Worm (Caenorhabditis elegans) whole organism, late embryonic: ENCODE results near the gene Y51A2D.8.

ENCODE experiments used
- nfya-1 ChIP-seq: sonication (generic microtip); optimal IDR thresholded peaks from 2 replicates; lab custom pipeline; 2017; ENCODE audit warnings: missing genetic modification characterization, mild to moderate bottlenecking, missing compliant biosample characterization, antibody characterized with exemption, moderate library complexity
- pqm-1 ChIP-seq: sonication (generic microtip); optimal IDR thresholded peaks from 2 replicates; lab custom pipeline; 2016; ENCODE audit warnings: missing genetic modification characterization, missing compliant biosample characterization
- ref-2 ChIP-seq: sonication (generic microtip); optimal IDR thresholded peaks from 2 replicates; lab custom pipeline; 2016; ENCODE audit warnings: missing genetic modification characterization, missing compliant biosample characterization
- tbx-2 ChIP-seq: sonication (generic microtip); optimal IDR thresholded peaks from 2 replicates; lab custom pipeline; 2016; ENCODE audit warnings: missing genetic modification characterization, missing compliant biosample characterization

- TF ChIP-seq tbx-2 (tag; lab: Kevin White, UChicago), result no peak
- no peak for TF ChIP-seq pqm-1 (tag; lab: Kevin White, UChicago)
- TF ChIP-seq nfya-1 (tag; lab: Kevin White, UChicago), result no peak
- no peak for TF ChIP-seq ref-2 (tag; lab: Kevin White, UChicago)
Observed at ce11 chrV:18579684-18580083, 26.0 kb upstream of the Y51A2D.8 start, which contains the start of gene Y51A2D.13.
